Worm (Caenorhabditis elegans) whole organism, young adult: ENCODE measurements around the gene C24H11.5.
A peak's percentile ranks its signal among the peaks of the same experiment; 100 is the strongest.
"Not testable (repeated sequence)": the region's sequence is repeated elsewhere in the genome, so short reads cannot be mapped to it uniquely, and the experiment has no call there.

Experiments used
- B0336.3 ChIP-seq: fragments of 200-800 bp; sonication (Bioruptor generic); IDR thresholded peaks from 2 replicates; pipeline ENCODE4 v1.3.6; 2022; ENCODE audit warnings: missing genetic modification characterization, missing compliant biosample characterization
- K11D2.4 ChIP-seq: fragments of 200-800 bp; sonication (Bioruptor generic); IDR thresholded peaks from 2 replicates; pipeline ENCODE4 v1.3.6; 2022; ENCODE audit warnings: missing genetic modification reagents, missing genetic modification characterization, missing compliant biosample characterization
- K12H6.12 ChIP-seq: fragments of 200-800 bp; sonication (Bioruptor generic); optimal IDR thresholded peaks from 2 replicates; lab custom pipeline; 2018; ENCODE audit warnings: mild to moderate bottlenecking, missing genetic modification characterization, missing compliant biosample characterization
- Y67H2A.10 ChIP-seq: fragments of 200-800 bp; sonication (Bioruptor generic); conservative IDR thresholded peaks from 2 replicates; pipeline ENCODE4 v1.3.6; 2022; ENCODE audit warnings: missing genetic modification reagents, missing genetic modification characterization, missing compliant biosample characterization
- ama-1 ChIP-seq, 3 experiments: fragments of 150-350 bp in 1 of 3; sonication (generic microtip) in 2 of 3; optimal IDR thresholded peaks; 2 replicates each; lab custom pipeline; 2014 to 2018; ENCODE audit warnings: missing biosample characterization in 2 of 3, missing genetic modification characterization in 2 of 3, missing genetic modification reagents in 2 of 3
- aptf-3 ChIP-seq: fragments of 200-800 bp; sonication (Bioruptor generic); IDR thresholded peaks from 2 replicates; pipeline ENCODE4 v1.3.6; 2022; ENCODE audit warnings: missing genetic modification characterization, missing compliant biosample characterization
- atf-7 ChIP-seq: sonication (generic microtip); optimal IDR thresholded peaks from 2 replicates; lab custom pipeline; 2017; ENCODE audit warnings: mild to moderate bottlenecking, missing genetic modification characterization, missing compliant biosample characterization
- athp-1 ChIP-seq: sonication (generic microtip); optimal IDR thresholded peaks from 2 replicates; lab custom pipeline; 2017; ENCODE audit warnings: mild to moderate bottlenecking, missing genetic modification characterization, missing compliant biosample characterization
- attf-5 ChIP-seq: fragments of 200-800 bp; sonication (Bioruptor generic); optimal IDR thresholded peaks from 2 replicates; lab custom pipeline; 2018; ENCODE audit warnings: mild to moderate bottlenecking, missing genetic modification characterization, missing compliant biosample characterization
- bed-2 ChIP-seq: fragments of 200-800 bp; sonication (Bioruptor generic); IDR thresholded peaks from 2 replicates; pipeline ENCODE4 v1.3.6; 2022; ENCODE audit warnings: missing genetic modification reagents, missing genetic modification characterization, missing compliant biosample characterization
- ccch-3 ChIP-seq: fragments of 200-800 bp; sonication (Bioruptor generic); optimal IDR thresholded peaks from 2 replicates; lab custom pipeline; 2018; ENCODE audit warnings: mild to moderate bottlenecking, missing genetic modification characterization, missing compliant biosample characterization
- ceh-100 ChIP-seq: fragments of 200-800 bp; sonication (Bioruptor generic); IDR thresholded peaks from 2 replicates; pipeline ENCODE4 v1.3.6; 2022; ENCODE audit warnings: missing genetic modification reagents, missing genetic modification characterization, missing compliant biosample characterization
- ceh-27 ChIP-seq: fragments of 200-800 bp; sonication (Bioruptor generic); optimal IDR thresholded peaks from 2 replicates; lab custom pipeline; 2018; ENCODE audit warnings: mild to moderate bottlenecking, missing genetic modification characterization, moderate library complexity, missing compliant biosample characterization
- ceh-79 ChIP-seq: sonication (generic microtip); optimal IDR thresholded peaks from 2 replicates; lab custom pipeline; 2017; ENCODE audit warnings: mild to moderate bottlenecking, missing genetic modification characterization, missing compliant biosample characterization
- egl-18 ChIP-seq: fragments of 200-800 bp; sonication (Bioruptor generic); IDR thresholded peaks from 2 replicates; pipeline ENCODE4 v1.3.6; 2022; ENCODE audit warnings: missing genetic modification reagents, missing genetic modification characterization, missing compliant biosample characterization
- egl-44 ChIP-seq: fragments of 200-800 bp; sonication (Bioruptor generic); IDR thresholded peaks from 2 replicates; pipeline ENCODE4 v1.3.6; 2022; ENCODE audit warnings: missing genetic modification reagents, missing genetic modification characterization, missing compliant biosample characterization
- ekl-4 ChIP-seq: fragments of 200-800 bp; sonication (Bioruptor generic); IDR thresholded peaks from 2 replicates; pipeline ENCODE4 v1.3.6; 2022; ENCODE audit warnings: missing genetic modification reagents, missing genetic modification characterization, missing compliant biosample characterization
- him-1 ChIP-seq: sonication (generic microtip); optimal IDR thresholded peaks from 2 replicates; lab custom pipeline; 2016; ENCODE audit warnings: missing genotype, missing genetic modification reagents, missing genetic modification characterization, missing compliant biosample characterization
- hmg-20 ChIP-seq: fragments of 200-800 bp; sonication (Bioruptor generic); IDR thresholded peaks from 2 replicates; pipeline ENCODE4 v1.3.6; 2022; ENCODE audit warnings: missing genetic modification reagents, missing genetic modification characterization, missing compliant biosample characterization
- let-607 ChIP-seq, 2 experiments: fragments of 200-800 bp in 1 of 2; sonication (Bioruptor generic) in 1 of 2; sonication (generic microtip) in 1 of 2; optimal IDR thresholded peaks; 2 replicates each; lab custom pipeline; 2016 to 2018; ENCODE audit warnings: mild to moderate bottlenecking in 2 of 2, missing compliant biosample characterization in 2 of 2, missing genetic modification characterization in 2 of 2, moderate library complexity in 2 of 2, missing genotype in 1 of 2
- lin-26 ChIP-seq: fragments of 200-800 bp; sonication (Bioruptor generic); IDR thresholded peaks from 2 replicates; pipeline ENCODE4 v1.3.6; 2022; ENCODE audit warnings: missing genetic modification reagents, missing genetic modification characterization, missing compliant biosample characterization
- lin-54 ChIP-seq: fragments of 200-800 bp; sonication (Bioruptor generic); optimal IDR thresholded peaks from 2 replicates; lab custom pipeline; 2018; ENCODE audit warnings: mild to moderate bottlenecking, missing genetic modification characterization, missing compliant biosample characterization
- madf-3 ChIP-seq: fragments of 200-800 bp; sonication (Bioruptor generic); IDR thresholded peaks from 2 replicates; pipeline ENCODE4 v1.3.6; 2022; ENCODE audit warnings: missing genetic modification reagents, missing genetic modification characterization, missing compliant biosample characterization
- mcd-1 ChIP-seq: fragments of 200-800 bp; sonication (Bioruptor generic); IDR thresholded peaks from 2 replicates; pipeline ENCODE4 v1.3.6; 2022; ENCODE audit warnings: missing genetic modification reagents, missing genetic modification characterization, missing compliant biosample characterization
- mel-28 ChIP-seq: sonication (generic microtip); optimal IDR thresholded peaks from 2 replicates; lab custom pipeline; 2016; ENCODE audit warnings: borderline replicate concordance, mild to moderate bottlenecking, missing genetic modification characterization, missing compliant biosample characterization
- mes-4 ChIP-seq: sonication (generic microtip); optimal IDR thresholded peaks from 2 replicates; lab custom pipeline; 2016; ENCODE audit warnings: missing genotype, missing genetic modification characterization, missing compliant biosample characterization
- nfyb-1 ChIP-seq: fragments of 200-800 bp; sonication (Bioruptor generic); IDR thresholded peaks from 2 replicates; pipeline ENCODE4 v1.3.6; 2022; ENCODE audit warnings: missing genetic modification reagents, missing genetic modification characterization, missing compliant biosample characterization
- nhr-27 ChIP-seq: fragments of 200-800 bp; sonication (Bioruptor generic); optimal IDR thresholded peaks from 2 replicates; lab custom pipeline; 2018; ENCODE audit warnings: mild to moderate bottlenecking, missing genetic modification characterization, moderate library complexity, missing compliant biosample characterization
- nhr-90 ChIP-seq: sonication (generic microtip); optimal IDR thresholded peaks from 2 replicates; lab custom pipeline; 2016; ENCODE audit warnings: missing genotype, mild to moderate bottlenecking, missing genetic modification characterization, missing compliant biosample characterization
- rcor-1 ChIP-seq: fragments of 200-800 bp; sonication (Bioruptor generic); IDR thresholded peaks from 2 replicates; pipeline ENCODE4 v1.3.6; 2022; ENCODE audit warnings: missing genetic modification reagents, missing genetic modification characterization, missing compliant biosample characterization
- repo-1 ChIP-seq: sonication (generic microtip); optimal IDR thresholded peaks from 2 replicates; lab custom pipeline; 2017; ENCODE audit warnings: mild to moderate bottlenecking, missing genetic modification characterization, missing compliant biosample characterization
- rpc-1 ChIP-seq, 2 experiments: fragments of 150-350 bp in 1 of 2; sonication (generic microtip) in 1 of 2; optimal IDR thresholded peaks; 2 replicates each; lab custom pipeline; 2014 to 2018; ENCODE audit warnings: missing biosample characterization in 1 of 2, missing genetic modification characterization in 1 of 2, missing genetic modification reagents in 1 of 2, missing genotype in 1 of 2
- snpc-1.1 ChIP-seq: sonication (generic microtip); optimal IDR thresholded peaks from 2 replicates; lab custom pipeline; 2017; ENCODE audit warnings: missing genetic modification characterization, mild to moderate bottlenecking, missing compliant biosample characterization, antibody characterized with exemption, moderate library complexity, missing genotype, missing genetic modification reagents; ENCODE audit not compliant: insufficient read depth
- snpc-3.4 ChIP-seq: sonication (generic microtip); optimal IDR thresholded peaks from 2 replicates; lab custom pipeline; 2017; ENCODE audit warnings: missing genetic modification characterization, mild to moderate bottlenecking, missing compliant biosample characterization, antibody characterized with exemption, moderate library complexity, missing genotype, missing genetic modification reagents
- sptf-2 ChIP-seq: fragments of 200-800 bp; sonication (Bioruptor generic); optimal IDR thresholded peaks from 2 replicates; lab custom pipeline; 2018; ENCODE audit warnings: mild to moderate bottlenecking, missing genetic modification characterization, missing compliant biosample characterization
- zfh-2 ChIP-seq: fragments of 200-800 bp; sonication (Bioruptor generic); conservative IDR thresholded peaks from 2 replicates; pipeline ENCODE4 v1.3.6; 2022; ENCODE audit warnings: missing genetic modification reagents, missing genetic modification characterization, missing compliant biosample characterization
- zim-3 ChIP-seq: sonication (generic microtip); optimal IDR thresholded peaks from 2 replicates; lab custom pipeline; 2017; ENCODE audit warnings: mild to moderate bottlenecking, missing genetic modification characterization, moderate library complexity, missing compliant biosample characterization
- ztf-26 ChIP-seq: sonication (generic microtip); optimal IDR thresholded peaks from 2 replicates; lab custom pipeline; 2017; ENCODE audit warnings: missing genetic modification characterization, missing compliant biosample characterization

Gene C24H11.5

DNA sequence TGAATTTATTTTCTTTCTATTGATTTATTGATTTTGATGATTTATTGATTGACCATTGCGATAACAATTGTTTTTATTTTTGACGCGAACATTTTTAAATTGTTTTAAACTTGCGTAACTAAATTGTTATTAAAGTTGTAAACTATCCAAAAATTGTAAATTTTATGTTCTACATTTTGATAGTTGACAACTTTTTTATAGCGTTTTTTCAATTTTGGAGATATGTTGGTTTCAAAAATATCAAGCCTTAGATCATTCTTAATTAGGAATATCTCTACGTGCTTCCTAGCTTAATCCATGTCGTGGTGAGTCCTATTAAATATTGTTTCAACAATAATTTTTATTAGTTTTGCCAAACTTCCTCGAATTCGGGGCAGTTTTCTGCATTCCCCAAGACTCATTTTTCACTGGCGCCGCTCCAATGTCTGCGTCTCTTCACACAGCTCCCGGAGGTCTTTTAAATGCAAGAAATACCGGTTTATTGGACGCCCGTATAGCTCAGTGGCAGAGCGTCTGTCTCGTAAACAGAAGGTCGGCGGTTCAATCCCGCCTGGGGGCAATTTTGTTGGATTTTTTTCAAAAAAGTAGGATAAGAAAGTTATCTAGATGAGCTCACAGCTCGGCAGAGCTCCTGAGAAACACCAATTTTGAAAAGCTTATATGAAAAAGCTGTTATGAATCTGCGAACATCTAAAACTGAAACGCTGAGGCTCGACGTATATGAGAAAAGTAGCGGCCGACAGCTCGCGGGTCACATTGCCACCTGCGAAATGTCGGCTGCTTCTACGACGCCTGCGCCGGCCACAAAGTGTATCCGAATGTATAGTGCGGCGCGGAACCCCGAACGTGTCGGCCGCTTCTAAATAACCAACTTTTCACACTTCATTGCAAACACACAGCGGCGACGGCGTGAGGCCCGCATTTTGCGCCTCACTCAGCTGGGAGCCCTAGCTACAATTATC lies 12.5 kb downstream of the C24H11.5 start, which contains the start of gene C24H11.2 (continued):
- TF ChIP-seq ceh-27 (GFP tag; lab: Kevin White, UChicago) (peak; percentile 46), mel-28 (peak; percentile 59), snpc-3.4 (peak; percentile 52), atf-7 (tag; lab: Kevin White, UChicago) (peak; percentile 53), rcor-1 (peak; percentile 61; the same call in 1 of the 2 replicates), lin-54 (GFP tag; lab: Kevin White, UChicago) (peak; percentile 51), aptf-3 (GFP tag; lab: Robert Waterston, UW) (peak; percentile 83; the same call in 1 of the 2 replicates), zim-3 (tag; lab: Kevin White, UChicago) (peak; percentile 80), K11D2.4 (0 out of 2 replicates have a peak, but pooled peaks have one; percentile 39), hmg-20 (GFP tag; lab: Robert Waterston, UW) (peak; percentile 74; the same call in 1 of the 2 replicates), zfh-2 (GFP tag; lab: Robert Waterston, UW) (peak; percentile 83), nhr-90 (peak; percentile 64), snpc-1.1 (tag; lab: Kevin White, UChicago) (peak; percentile 32), ceh-79 (tag; lab: Kevin White, UChicago) (peak; percentile 35), him-1 (tag; lab: Kevin White, UChicago) (peak; percentile 16), sptf-2 (GFP tag; lab: Kevin White, UChicago) (peak; percentile 85), egl-44 (GFP tag; lab: Robert Waterston, UW) (peak; percentile 82; the same call in 1 of the 2 replicates), ama-1 (GFP tag; optimal IDR thresholded peaks at IDR 0.05; lab: Kevin White, UChicago) (peak in 1 of 2 experiments; percentile 60), madf-3 (GFP tag; lab: Robert Waterston, UW) (0 out of 2 replicates have a peak, but pooled peaks have one; percentile 18), nfyb-1 (peak; percentile 76), attf-5 (GFP tag; lab: Kevin White, UChicago) (peak; percentile 59), rpc-1 (optimal IDR thresholded peaks at IDR 0.05; lab: Kevin White, UChicago) (peak; percentile 69), rpc-1 (tag; optimal IDR thresholded peaks at IDR 0.05; lab: Kevin White, UChicago) (peak; percentile 71), ztf-26 (tag; lab: Kevin White, UChicago) (peak; percentile 69), egl-18 (GFP tag; lab: Robert Waterston, UW) (0 out of 2 replicates have a peak, but pooled peaks have one; percentile 47), B0336.3 (GFP tag; lab: Robert Waterston, UW) (peak; percentile 71), ccch-3 (GFP tag; lab: Kevin White, UChicago) (peak; percentile 42), mes-4 (tag; lab: Kevin White, UChicago) (peak; percentile 3), lin-26 (peak; percentile 91), Y67H2A.10 (GFP tag; lab: Robert Waterston, UW) (0 out of 2 replicates have a peak, but pooled peaks have one; percentile 12), bed-2 (GFP tag; lab: Robert Waterston, UW) (0 out of 2 replicates have a peak, but pooled peaks have one; percentile 17), K12H6.12 (tag; lab: Kevin White, UChicago) (peak; percentile 56), mcd-1 (GFP tag; lab: Robert Waterston, UW) (peak; percentile 71), athp-1 (tag; lab: Kevin White, UChicago) (peak; percentile 71), ekl-4 (GFP tag; lab: Robert Waterston, UW) (peak; percentile 32; the same call in 1 of the 2 replicates), ceh-100 (peak; percentile 34; the same call in 1 of the 2 replicates), let-607 (tag; optimal IDR thresholded peaks at IDR 0.05; lab: Kevin White, UChicago) (peak; percentile 34 to 61), nhr-27 (tag; lab: Kevin White, UChicago) (peak; percentile 79), repo-1 (tag; lab: Kevin White, UChicago) (peak; percentile 73)
- not testable (repeated sequence) for TF ChIP-seq ama-1 (optimal IDR thresholded peaks at IDR 0.05; lab: Kevin White, UChicago)
